Fruit fly (Drosophila melanogaster) S2 (cell line): ENCODE data around the gene Ptx1.

ENCODE experiments used
- CG8478 ChIP-seq: fragments of >200 bp; optimal IDR thresholded peaks from 2 replicates; lab custom pipeline; 2018
- CTCF ChIP-seq, 2 experiments: fragments of >200 bp; optimal IDR thresholded peaks; 2 replicates each; lab custom pipeline; 2018

DNA sequence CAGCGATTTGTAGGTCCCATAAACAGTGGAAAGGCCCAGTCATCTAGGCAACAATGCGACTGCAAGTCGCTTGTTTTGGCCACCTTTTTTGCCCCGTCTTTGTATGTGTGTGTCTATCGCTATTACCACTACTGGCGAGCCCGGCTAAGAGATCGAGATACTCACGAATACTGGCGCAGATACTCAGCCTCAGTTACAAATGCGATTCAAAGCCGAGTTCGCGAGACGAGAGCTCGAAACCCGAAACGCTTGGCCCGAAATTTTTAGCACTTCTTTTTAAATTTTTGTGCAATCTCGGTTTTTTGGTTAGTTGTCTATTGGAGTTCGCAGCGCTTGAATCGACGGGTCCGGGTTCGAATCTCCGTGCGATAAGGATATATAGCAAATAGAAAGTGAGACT lies 18.8 kb upstream of the Ptx1 start, which contains the start of gene Cyp4c3:
- TF ChIP-seq CG8478 (lab: Kevin White, UChicago) (no peak), CTCF (optimal IDR thresholded peaks at IDR 0.05; lab: Kevin White, UChicago) (no peak)
